Fruit fly (Drosophila melanogaster): ENCODE data around the gene CG7730.

The CG7730 gene

dm6 chr3L:17055467-17055877 is 28.2 kb downstream of the CG7730 start, which contains the start of gene CG7724 (continued):
- TF ChIP-seq PHDP (tag; optimal IDR thresholded peaks at IDR 0.05) (peak; percentile 39), CG34224 (GFP tag; IDR thresholded peaks at IDR 0.05; ENCODE audit: partially characterized antibody) (peak; percentile 90), CG16863 (GFP tag; optimal IDR thresholded peaks at IDR 0.05) (no peak), danr (GFP tag; IDR thresholded peaks at IDR 0.05) (no peak), CG11696 (GFP tag; IDR thresholded peaks at IDR 0.05) (no peak), CG42726 (GFP tag; IDR thresholded peaks at IDR 0.05; ENCODE audit: partially characterized antibody) (peak; percentile 33; the same call in 1 of the 2 replicates), E2f1 (GFP tag; IDR thresholded peaks at IDR 0.05) (no peak), pb (GFP tag; optimal IDR thresholded peaks at IDR 0.05) (no peak), bowl (GFP tag; IDR thresholded peaks at IDR 0.05) (no peak), tio (GFP tag; optimal IDR thresholded peaks at IDR 0.05) (no peak), CG32532 (GFP tag; IDR thresholded peaks at IDR 0.05) (0 out of 2 replicates have a peak, but pooled peaks have one; percentile 21), CG11723 (GFP tag; optimal IDR thresholded peaks at IDR 0.05) (no peak), CG1832 (GFP tag; optimal IDR thresholded peaks at IDR 0.05) (no peak), ro (GFP tag; IDR thresholded peaks at IDR 0.05) (no peak), Scr (GFP tag; IDR thresholded peaks at IDR 0.05; ENCODE audit: partially characterized antibody) (peak; percentile 73), nerfin-2 (GFP tag; IDR thresholded peaks at IDR 0.05; ENCODE audit: partially characterized antibody) (peak; percentile 92), tll (GFP tag; optimal IDR thresholded peaks at IDR 0.05) (no peak), ems (GFP tag; optimal IDR thresholded peaks at IDR 0.05) (no peak), CG1603 (tag; optimal IDR thresholded peaks at IDR 0.05) (peak; percentile 25), Atf-2 (GFP tag; optimal IDR thresholded peaks at IDR 0.05) (no peak), CG14860 (GFP tag; IDR thresholded peaks at IDR 0.05; ENCODE audit: partially characterized antibody) (peak; percentile 88), CG18011 (GFP tag; optimal IDR thresholded peaks at IDR 0.05) (peak; percentile 5), CG14014 (GFP tag; IDR thresholded peaks at IDR 0.05) (no peak), Bgb (GFP tag; IDR thresholded peaks at IDR 0.05; ENCODE audit: partially characterized antibody) (peak; percentile 88), Ssrp (tag; optimal IDR thresholded peaks at IDR 0.05) (no peak), Eip74EF (GFP tag; optimal IDR thresholded peaks at IDR 0.05) (peak in 1 of 2 experiments; percentile 45), zf30C (GFP tag; optimal IDR thresholded peaks at IDR 0.05) (no peak), CG15514 (GFP tag; optimal IDR thresholded peaks at IDR 0.05) (peak; percentile 42), Lpt (GFP tag; optimal IDR thresholded peaks at IDR 0.05) (no peak), CG4730 (GFP tag; IDR thresholded peaks at IDR 0.05) (no peak), Ets97D (GFP tag; optimal IDR thresholded peaks at IDR 0.05) (peak; percentile 2), ase (GFP tag; IDR thresholded peaks at IDR 0.05) (peak; percentile 16; the same call in 1 of the 3 replicates), slbo (GFP tag; IDR thresholded peaks at IDR 0.05) (no peak), CG5953 (GFP tag; IDR thresholded peaks at IDR 0.05) (no peak), crp (GFP tag; optimal IDR thresholded peaks at IDR 0.05) (no peak), Usf (GFP tag; optimal IDR thresholded peaks at IDR 0.05) (no peak), CG14965 (GFP tag; optimal IDR thresholded peaks at IDR 0.05; ENCODE audit: borderline replicate concordance) (no peak), CG10274 (GFP tag; optimal IDR thresholded peaks at IDR 0.05) (no peak), CG13894 (tag; optimal IDR thresholded peaks at IDR 0.05) (peak; percentile 55), Neu2 (GFP tag; optimal IDR thresholded peaks at IDR 0.05; ENCODE audit: borderline replicate concordance) (no peak), en (GFP tag; optimal IDR thresholded peaks at IDR 0.05) (no peak), CG15601 (tag; optimal IDR thresholded peaks at IDR 0.05) (no peak), HLHmδ (GFP tag; optimal IDR thresholded peaks at IDR 0.05) (no peak), pros (GFP tag; optimal IDR thresholded peaks at IDR 0.05) (no peak), Doc3 (GFP tag; IDR thresholded peaks at IDR 0.05; ENCODE audit: partially characterized antibody) (peak; percentile 74), jumu (GFP tag; optimal IDR thresholded peaks at IDR 0.05) (no peak), Fer3 (tag; optimal IDR thresholded peaks at IDR 0.05) (no peak), yki (optimal IDR thresholded peaks at IDR 0.05) (no peak), CG18619 (GFP tag; optimal IDR thresholded peaks at IDR 0.05) (no peak), inv (GFP tag; IDR thresholded peaks at IDR 0.05; ENCODE audit: partially characterized antibody) (peak; percentile 43)
